Fruit fly (Drosophila melanogaster): ENCODE data around the gene CG33299.
A peak's percentile ranks its signal among the peaks of the same experiment; 100 is the strongest.

Gene CG33299

dm6 chr2L:9613922-9614321 lies 42.5 kb upstream of the CG33299 start:
- TF ChIP-seq rn (GFP tag; IDR thresholded peaks at IDR 0.05) (no peak), CG4496 (GFP tag; IDR thresholded peaks at IDR 0.05) (peak; percentile 50; the same call in 2 of the 3 replicates), D1 (tag; optimal IDR thresholded peaks at IDR 0.05) (no peak), CG9948 (tag; optimal IDR thresholded peaks at IDR 0.05) (no peak), CG8301 (tag; optimal IDR thresholded peaks at IDR 0.05) (no peak), CG12605 (GFP tag; IDR thresholded peaks at IDR 0.05) (no peak), Pif1A (GFP tag; optimal IDR thresholded peaks at IDR 0.05) (no peak), EcR (GFP tag; optimal IDR thresholded peaks at IDR 0.05) (no peak), CG10348 (GFP tag; IDR thresholded peaks at IDR 0.05) (no peak), CG34367 (tag; optimal IDR thresholded peaks at IDR 0.05) (no peak), CG14655 (GFP tag; optimal IDR thresholded peaks at IDR 0.05) (peak; percentile 17), CG32121 (GFP tag; IDR thresholded peaks at IDR 0.05) (peak; percentile 33; the same call in 1 of the 2 replicates), gl (tag; optimal IDR thresholded peaks at IDR 0.05) (no peak), CG13204 (GFP tag; optimal IDR thresholded peaks at IDR 0.05) (no peak), Ets98B (GFP tag; IDR thresholded peaks at IDR 0.05) (peak; percentile 27; the same call in 1 of the 2 replicates), fd96Ca (GFP tag; IDR thresholded peaks at IDR 0.05) (no peak), CG17806 (tag; optimal IDR thresholded peaks at IDR 0.05) (no peak), Pif1B (GFP tag; optimal IDR thresholded peaks at IDR 0.05) (no peak), CG15710 (tag; optimal IDR thresholded peaks at IDR 0.05) (no peak), CG8159 (tag; optimal IDR thresholded peaks at IDR 0.05) (peak; percentile 17), Snoo (tag; optimal IDR thresholded peaks at IDR 0.05) (peak; percentile 2)

- TF ChIP-seq gl (tag; optimal IDR thresholded peaks at IDR 0.05) (no peak), fd96Ca (GFP tag; IDR thresholded peaks at IDR 0.05) (no peak), CG34367 (tag; optimal IDR thresholded peaks at IDR 0.05) (no peak), CG13204 (GFP tag; optimal IDR thresholded peaks at IDR 0.05) (no peak), CG15710 (tag; optimal IDR thresholded peaks at IDR 0.05) (no peak), CG8159 (tag; optimal IDR thresholded peaks at IDR 0.05) (no peak), D1 (tag; optimal IDR thresholded peaks at IDR 0.05) (no peak), EcR (GFP tag; optimal IDR thresholded peaks at IDR 0.05) (no peak), rn (GFP tag; IDR thresholded peaks at IDR 0.05) (no peak), CG32121 (GFP tag; IDR thresholded peaks at IDR 0.05) (no peak), Pif1B (GFP tag; optimal IDR thresholded peaks at IDR 0.05) (no peak), Pif1A (GFP tag; optimal IDR thresholded peaks at IDR 0.05) (no peak), CG12605 (GFP tag; IDR thresholded peaks at IDR 0.05) (no peak)
Measured at dm6 chr2L:9614674-9615258, 41.6 kb upstream of the CG33299 start.

dm6 chr2L:9615561-9615960 lies 40.8 kb upstream of the CG33299 start:
- TF ChIP-seq CG14655 (GFP tag; optimal IDR thresholded peaks at IDR 0.05) (no peak), rn (GFP tag; IDR thresholded peaks at IDR 0.05) (no peak), EcR (GFP tag; optimal IDR thresholded peaks at IDR 0.05) (no peak), Pif1B (GFP tag; optimal IDR thresholded peaks at IDR 0.05) (no peak), fd96Ca (GFP tag; IDR thresholded peaks at IDR 0.05) (no peak), CG13204 (GFP tag; optimal IDR thresholded peaks at IDR 0.05) (no peak), CG15710 (tag; optimal IDR thresholded peaks at IDR 0.05) (no peak), D1 (tag; optimal IDR thresholded peaks at IDR 0.05) (no peak)

dm6 chr2L:9615983-9616519 lies 40.3 kb upstream of the CG33299 start, which contains the start of gene GlcAT-S:
Gene GlcAT-S (plus strand): TSS chr2L:9616469.
- TF ChIP-seq CG10348 (GFP tag; IDR thresholded peaks at IDR 0.05) (no peak), EcR (GFP tag; optimal IDR thresholded peaks at IDR 0.05) (peak; percentile 3)

dm6 chr2L:9616654-9617053 lies 39.7 kb upstream of the CG33299 start:
- peak; percentile 20 for TF ChIP-seq D1 (tag; optimal IDR thresholded peaks at IDR 0.05)
- peak; percentile 35; the same call in 1 of the 3 replicates for TF ChIP-seq fd96Ca (GFP tag; IDR thresholded peaks at IDR 0.05)
- peak; percentile 76 for TF ChIP-seq Ets98B (GFP tag; IDR thresholded peaks at IDR 0.05)
- peak; percentile 26 for TF ChIP-seq Pif1B (GFP tag; optimal IDR thresholded peaks at IDR 0.05)
- TF ChIP-seq CG34367 (tag; optimal IDR thresholded peaks at IDR 0.05), result peak; percentile 17
- no peak for TF ChIP-seq CG13204 (GFP tag; optimal IDR thresholded peaks at IDR 0.05)
- no peak for TF ChIP-seq CG14655 (GFP tag; optimal IDR thresholded peaks at IDR 0.05)
- peak; percentile 69 for TF ChIP-seq CG32121 (GFP tag; IDR thresholded peaks at IDR 0.05)
- TF ChIP-seq CG8301 (tag; optimal IDR thresholded peaks at IDR 0.05), result no peak
- peak; percentile 0 for TF ChIP-seq CG15710 (tag; optimal IDR thresholded peaks at IDR 0.05)
- no peak for TF ChIP-seq gl (tag; optimal IDR thresholded peaks at IDR 0.05)
- TF ChIP-seq CG10348 (GFP tag; IDR thresholded peaks at IDR 0.05), result no peak
- peak; percentile 69 for TF ChIP-seq CG12605 (GFP tag; IDR thresholded peaks at IDR 0.05)
- TF ChIP-seq CG8159 (tag; optimal IDR thresholded peaks at IDR 0.05), result no peak
- TF ChIP-seq rn (GFP tag; IDR thresholded peaks at IDR 0.05), result no peak
- peak; percentile 72; the same call in 2 of the 3 replicates for TF ChIP-seq CG4496 (GFP tag; IDR thresholded peaks at IDR 0.05)
- TF ChIP-seq CG9948 (tag; optimal IDR thresholded peaks at IDR 0.05), result no peak
- TF ChIP-seq EcR (GFP tag; optimal IDR thresholded peaks at IDR 0.05), result no peak
- TF ChIP-seq Snoo (tag; optimal IDR thresholded peaks at IDR 0.05), result peak; percentile 40
- no peak for TF ChIP-seq Pif1A (GFP tag; optimal IDR thresholded peaks at IDR 0.05)
- no peak for TF ChIP-seq CG17806 (tag; optimal IDR thresholded peaks at IDR 0.05)

dm6 chr2L:9617908-9618307 lies 38.5 kb upstream of the CG33299 start:
- TF ChIP-seq fd96Ca (GFP tag; IDR thresholded peaks at IDR 0.05), result 0 out of 3 replicates have a peak, but pooled peaks have one; percentile 45
- no peak for TF ChIP-seq CG13204 (GFP tag; optimal IDR thresholded peaks at IDR 0.05)
- peak; percentile 16 for TF ChIP-seq CG8301 (tag; optimal IDR thresholded peaks at IDR 0.05)
- TF ChIP-seq D1 (tag; optimal IDR thresholded peaks at IDR 0.05), result no peak
- TF ChIP-seq Ets98B (GFP tag; IDR thresholded peaks at IDR 0.05), result peak; percentile 56
- peak; percentile 33; the same call in 1 of the 2 replicates for TF ChIP-seq CG32121 (GFP tag; IDR thresholded peaks at IDR 0.05)
- TF ChIP-seq CG14655 (GFP tag; optimal IDR thresholded peaks at IDR 0.05), result peak; percentile 30
- peak; percentile 9 for TF ChIP-seq Pif1A (GFP tag; optimal IDR thresholded peaks at IDR 0.05)
- peak; percentile 51; the same call in 1 of the 3 replicates for TF ChIP-seq CG4496 (GFP tag; IDR thresholded peaks at IDR 0.05)

Measured in whole organism, pupa.